Worm (Caenorhabditis elegans) whole organism, L3 larva: ENCODE results near the gene wht-7.

Source experiments
- R02D3.7 ChIP-seq: fragments of 150-350 bp; optimal IDR thresholded peaks from 2 replicates; lab custom pipeline; 2014; ENCODE audit warnings: missing biosample characterization, missing genetic modification characterization
- ZK546.5 ChIP-seq: sonication (generic microtip); optimal IDR thresholded peaks from 2 replicates; lab custom pipeline; 2017; ENCODE audit warnings: missing biosample characterization, missing genetic modification characterization
- aly-2 ChIP-seq: fragments of 150-350 bp; optimal IDR thresholded peaks from 2 replicates; lab custom pipeline; 2014; ENCODE audit warnings: missing biosample characterization, missing genetic modification characterization
- ama-1 ChIP-seq: fragments of 150-350 bp; optimal IDR thresholded peaks from 2 replicates; lab custom pipeline; 2018
- ceh-16 ChIP-seq: sonication (generic microtip); optimal IDR thresholded peaks from 2 replicates; lab custom pipeline; 2017; ENCODE audit warnings: missing biosample characterization, missing genetic modification characterization
- ceh-28 ChIP-seq: fragments of 150-350 bp; optimal IDR thresholded peaks from 2 replicates; lab custom pipeline; 2014; ENCODE audit warnings: missing biosample characterization, missing genetic modification reagents, missing genetic modification characterization
- ceh-82 ChIP-seq: fragments of 150-350 bp; optimal IDR thresholded peaks from 2 replicates; lab custom pipeline; 2014; ENCODE audit warnings: missing biosample characterization, missing genetic modification characterization
- daf-12 ChIP-seq: fragments of 150-350 bp; optimal IDR thresholded peaks from 2 replicates; lab custom pipeline; 2014; ENCODE audit warnings: missing biosample characterization, missing genetic modification reagents, missing genetic modification characterization
- egl-27 ChIP-seq: sonication (generic microtip); optimal IDR thresholded peaks from 4 replicates; lab custom pipeline; 2017; ENCODE audit warnings: missing biosample characterization, missing genetic modification reagents, missing genetic modification characterization
- egl-5 ChIP-seq: fragments of 150-350 bp; optimal IDR thresholded peaks from 2 replicates; lab custom pipeline; 2017; ENCODE audit warnings: missing biosample characterization, missing genetic modification reagents, missing genetic modification characterization, inconsistent platforms
- elt-1 ChIP-seq: fragments of 150-350 bp; optimal IDR thresholded peaks from 2 replicates; lab custom pipeline; 2014; ENCODE audit warnings: missing biosample characterization, missing genetic modification characterization
- elt-2 ChIP-seq: sonication (generic microtip); optimal IDR thresholded peaks from 2 replicates; lab custom pipeline; 2016; ENCODE audit warnings: missing genetic modification reagents, mild to moderate bottlenecking, missing genetic modification characterization, missing compliant biosample characterization
- eor-1 ChIP-seq, 2 experiments: fragments of 150-350 bp; optimal IDR thresholded peaks; 2 replicates each; lab custom pipeline; 2014 to 2018; ENCODE audit warnings: missing biosample characterization in 2 of 2, missing genetic modification characterization in 2 of 2
- fkh-2 ChIP-seq: fragments of 150-350 bp; optimal IDR thresholded peaks from 2 replicates; lab custom pipeline; 2014; ENCODE audit warnings: missing biosample characterization, missing genetic modification reagents, missing genetic modification characterization
- fos-1 ChIP-seq: fragments of 150-350 bp; optimal IDR thresholded peaks from 2 replicates; lab custom pipeline; 2014; ENCODE audit warnings: missing biosample characterization, missing genetic modification characterization
- lin-15B ChIP-seq: fragments of 150-350 bp; optimal IDR thresholded peaks from 2 replicates; lab custom pipeline; 2014; ENCODE audit warnings: missing biosample characterization, missing genetic modification characterization
- lin-39 ChIP-seq: fragments of 150-350 bp; optimal IDR thresholded peaks from 2 replicates; lab custom pipeline; 2018; ENCODE audit warnings: missing biosample characterization, missing genetic modification reagents, missing genetic modification characterization
- lsy-12 ChIP-seq: sonication (generic microtip); optimal IDR thresholded peaks from 2 replicates; lab custom pipeline; 2016; ENCODE audit warnings: mild to moderate bottlenecking, missing genetic modification characterization, missing compliant biosample characterization
- mdl-1 ChIP-seq: fragments of 150-350 bp; optimal IDR thresholded peaks from 2 replicates; lab custom pipeline; 2014; ENCODE audit warnings: missing biosample characterization, missing genetic modification characterization
- nfya-1 ChIP-seq: sonication (generic microtip); optimal IDR thresholded peaks from 2 replicates; lab custom pipeline; 2017; ENCODE audit warnings: missing genetic modification characterization, mild to moderate bottlenecking, missing compliant biosample characterization, antibody characterized with exemption, moderate library complexity; ENCODE audit not compliant: insufficient read depth
- nhr-11 ChIP-seq: fragments of 150-350 bp; optimal IDR thresholded peaks from 2 replicates; lab custom pipeline; 2014; ENCODE audit warnings: missing biosample characterization, missing genetic modification characterization
- nhr-12 ChIP-seq: fragments of 150-350 bp; optimal IDR thresholded peaks from 2 replicates; lab custom pipeline; 2014; ENCODE audit warnings: missing biosample characterization, missing genetic modification characterization
- nhr-23 ChIP-seq: fragments of 150-350 bp; optimal IDR thresholded peaks from 2 replicates; lab custom pipeline; 2014; ENCODE audit warnings: missing biosample characterization, missing genetic modification reagents, missing genetic modification characterization
- nhr-237 ChIP-seq: fragments of 150-350 bp; optimal IDR thresholded peaks from 2 replicates; lab custom pipeline; 2014; ENCODE audit warnings: missing biosample characterization, missing genetic modification characterization
- nhr-25 ChIP-seq: sonication (generic microtip); optimal IDR thresholded peaks from 2 replicates; lab custom pipeline; 2017; ENCODE audit warnings: missing biosample characterization, missing genetic modification characterization
- nhr-43 ChIP-seq: sonication (generic microtip); optimal IDR thresholded peaks from 2 replicates; lab custom pipeline; 2016; ENCODE audit warnings: mild to moderate bottlenecking, missing genetic modification characterization, missing compliant biosample characterization; ENCODE audit not compliant: poor library complexity, severe bottlenecking
- nhr-67 ChIP-seq: fragments of 150-350 bp; optimal IDR thresholded peaks from 2 replicates; lab custom pipeline; 2014; ENCODE audit warnings: missing biosample characterization, missing genetic modification characterization
- pha-4 ChIP-seq: fragments of 150-350 bp; optimal IDR thresholded peaks from 2 replicates; lab custom pipeline; 2014; ENCODE audit warnings: missing biosample characterization, missing genetic modification reagents, missing genetic modification characterization
- pqm-1 ChIP-seq: fragments of 150-350 bp; optimal IDR thresholded peaks from 2 replicates; lab custom pipeline; 2017; ENCODE audit warnings: missing biosample characterization, missing genetic modification characterization, inconsistent platforms
- sea-2 ChIP-seq: fragments of 150-350 bp; sonication (generic microtip); optimal IDR thresholded peaks from 4 replicates; lab custom pipeline; 2014; ENCODE audit warnings: missing biosample characterization, missing genetic modification reagents, missing genetic modification characterization
- skn-1 ChIP-seq: fragments of 150-350 bp; optimal IDR thresholded peaks from 2 replicates; lab custom pipeline; 2014; ENCODE audit warnings: missing biosample characterization, missing genetic modification characterization
- snpc-4 ChIP-seq: fragments of 150-350 bp; optimal IDR thresholded peaks from 2 replicates; lab custom pipeline; 2014; ENCODE audit warnings: missing biosample characterization, missing genetic modification characterization
- tbx-2 ChIP-seq: sonication (generic microtip); optimal IDR thresholded peaks from 2 replicates; lab custom pipeline; 2016; ENCODE audit warnings: mild to moderate bottlenecking, missing genetic modification characterization, missing compliant biosample characterization
- unc-62 ChIP-seq: fragments of 150-350 bp; sonication (generic microtip); optimal IDR thresholded peaks from 4 replicates; lab custom pipeline; 2014; ENCODE audit warnings: missing biosample characterization, missing genetic modification reagents, missing genetic modification characterization
- zag-1 ChIP-seq: fragments of 150-350 bp; optimal IDR thresholded peaks from 2 replicates; lab custom pipeline; 2014; ENCODE audit warnings: missing biosample characterization, missing genetic modification characterization
- ztf-4 ChIP-seq: fragments of 150-350 bp; optimal IDR thresholded peaks from 2 replicates; lab custom pipeline; 2014; ENCODE audit warnings: missing biosample characterization, missing genetic modification characterization

wht-7 gene

ce11 chrIII:6177631-6178030, 28.2 kb upstream of the wht-7 start:
- no peak for TF ChIP-seq aly-2
- TF ChIP-seq nhr-23 = no peak
- TF ChIP-seq daf-12 (tag; lab: Kevin White, UChicago) = no peak
- TF ChIP-seq ztf-4 (tag; lab: Kevin White, UChicago) = no peak
- TF ChIP-seq ceh-82 = no peak
- TF ChIP-seq fkh-2 (tag; lab: Kevin White, UChicago) = no peak
- TF ChIP-seq R02D3.7 (tag; lab: Kevin White, UChicago) = no peak
- peak; percentile 55 for TF ChIP-seq elt-2
- no peak for TF ChIP-seq nhr-12
- no peak for TF ChIP-seq nhr-25 (tag; lab: Kevin White, UChicago)
- TF ChIP-seq pha-4 (tag; lab: Kevin White, UChicago) = peak; percentile 56

DNA sequence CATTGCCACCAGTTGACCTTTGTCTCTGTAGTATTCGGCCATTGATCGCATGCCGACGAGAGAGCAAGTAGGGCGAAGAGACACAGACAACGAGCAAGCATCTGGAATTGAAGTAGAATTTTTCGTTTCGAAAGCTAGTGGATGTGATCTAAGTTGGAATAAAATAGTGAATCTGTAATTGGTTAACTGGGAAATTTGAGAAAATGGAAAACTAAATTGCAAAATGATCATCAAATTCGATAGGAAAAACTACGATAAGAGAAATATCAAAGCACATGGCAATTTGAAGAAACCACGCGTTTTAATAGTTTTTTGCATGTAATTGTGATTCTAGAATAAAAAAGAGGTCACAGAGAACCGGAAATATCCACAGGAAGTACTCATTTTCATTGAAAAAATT, 27.4 kb upstream of the wht-7 start, which contains the start of gene F42A10.6:
F42A10.6 (minus strand) TSS at position 101 of the 400 bp plus-strand sequence.
- peak; percentile 27 for TF ChIP-seq elt-2
- no peak for TF ChIP-seq eor-1 (tag; optimal IDR thresholded peaks at IDR 0.05; lab: Kevin White, UChicago)

DNA sequence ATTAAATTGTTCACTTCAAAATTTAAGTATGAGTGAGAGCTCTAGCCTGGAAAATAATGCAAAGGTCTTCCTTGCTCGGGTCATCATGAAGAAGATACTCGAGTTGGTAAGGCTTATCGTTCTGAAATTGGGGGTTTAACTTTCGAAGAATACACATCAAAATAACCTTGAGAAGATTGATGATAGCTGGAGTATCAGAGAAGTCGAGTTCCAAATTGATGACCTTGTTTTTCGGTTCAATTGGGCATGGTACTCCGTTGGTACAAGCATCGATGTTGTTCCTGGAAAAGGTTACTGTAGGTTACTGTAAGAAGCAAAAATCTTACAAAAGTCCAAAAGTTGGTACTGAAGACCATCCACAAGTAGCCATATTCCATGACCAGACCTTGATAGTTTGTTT, 26.8 kb upstream of the wht-7 start:
- TF ChIP-seq zag-1 (no peak), mdl-1 (tag; lab: Kevin White, UChicago) (no peak), nhr-11 (tag; lab: Kevin White, UChicago) (no peak), sea-2 (GFP tag; lab: Kevin White, UChicago) (no peak), ceh-28 (tag; lab: Kevin White, UChicago) (no peak), unc-62 (no peak), elt-1 (tag; lab: Kevin White, UChicago) (no peak), ama-1 (no peak), nhr-25 (tag; lab: Kevin White, UChicago) (no peak), pqm-1 (tag; lab: Kevin White, UChicago) (no peak), nhr-237 (tag; lab: Kevin White, UChicago) (no peak), lin-15B (no peak), lin-39 (tag; lab: Kevin White, UChicago) (no peak), egl-5 (tag; lab: Kevin White, UChicago) (no peak), nhr-43 (tag; lab: Kevin White, UChicago) (no peak), nhr-23 (no peak), nhr-67 (tag; lab: Kevin White, UChicago) (no peak), snpc-4 (tag; lab: Kevin White, UChicago) (no peak)
- TF ChIP-seq, all 47 proteins: peak for 0

- TF ChIP-seq tbx-2 (peak; percentile 12), egl-27 (tag; lab: Kevin White, UChicago) (no peak), ztf-4 (tag; lab: Kevin White, UChicago) (peak; percentile 42), ZK546.5 (tag; lab: Kevin White, UChicago) (no peak), skn-1 (tag; lab: Kevin White, UChicago) (peak; percentile 6), lin-15B (peak; percentile 74), nhr-23 (peak; percentile 72), nfya-1 (peak; percentile 77), nhr-43 (tag; lab: Kevin White, UChicago) (peak; percentile 50), ceh-28 (tag; lab: Kevin White, UChicago) (peak; percentile 12), elt-2 (peak; percentile 34), lsy-12 (tag; lab: Kevin White, UChicago) (peak; percentile 25), nhr-25 (tag; lab: Kevin White, UChicago) (peak; percentile 44), nhr-11 (tag; lab: Kevin White, UChicago) (peak; percentile 28), pha-4 (tag; lab: Kevin White, UChicago) (peak; percentile 79), zag-1 (no peak), fos-1 (tag; lab: Kevin White, UChicago) (no peak), lin-39 (tag; lab: Kevin White, UChicago) (peak; percentile 14), ceh-16 (tag; lab: Kevin White, UChicago) (no peak)
Observed at ce11 chrIII:6173020-6173597, 23.7 kb upstream of the wht-7 start, which contains the start of the genes abcf-3 and F42A10.5. TSS of gene abcf-3 (plus strand) at chrIII:6173403. TSS of gene F42A10.5 (minus strand) at chrIII:6173477.
